Fruit fly (Drosophila melanogaster): ENCODE results near the gene Mcm10.
A peak's percentile ranks its signal among the peaks of the same experiment; 100 is the strongest.

The Mcm10 gene

DNA sequence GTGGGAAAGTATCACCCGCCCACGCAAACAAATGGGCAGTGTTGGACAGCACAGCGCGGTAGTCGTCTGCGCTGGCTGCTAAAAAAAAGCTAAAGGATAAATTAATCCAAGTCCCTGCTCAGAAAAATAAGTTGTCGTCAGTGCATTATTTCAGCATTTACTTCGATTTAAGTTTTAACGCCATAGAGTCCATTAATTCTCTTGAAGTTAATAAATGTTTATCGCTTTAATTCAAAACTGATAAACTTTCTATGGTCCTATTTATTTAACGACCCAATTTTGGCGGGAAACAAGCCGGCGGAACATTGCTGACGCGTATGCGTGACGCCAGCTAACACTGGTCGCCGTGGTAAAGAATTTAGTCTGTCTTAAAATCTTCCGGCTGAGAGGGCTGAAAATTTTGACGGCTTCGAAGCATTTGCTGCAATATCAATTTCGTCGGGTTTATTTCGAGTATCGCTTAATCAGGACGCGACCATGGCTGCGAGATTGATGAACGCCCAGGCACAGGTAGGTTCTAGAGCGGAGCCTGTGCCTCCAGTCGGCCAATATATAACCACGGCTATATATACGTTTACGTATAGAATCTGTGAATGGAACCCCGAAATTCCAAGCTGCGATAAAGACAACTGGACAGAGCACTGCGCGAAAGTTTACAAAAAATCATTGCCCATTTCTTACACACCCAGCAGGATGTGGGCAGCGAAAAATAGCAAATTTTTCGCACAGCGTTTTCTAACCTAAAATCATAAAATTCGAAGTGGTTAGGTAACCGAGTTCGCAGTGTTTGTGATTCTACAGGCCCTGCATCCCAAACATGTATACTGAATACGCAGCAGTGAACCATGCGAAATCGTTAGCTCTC lies 11.2 kb upstream of the Mcm10 start, which contains the start of the genes mAcon1, CG43345 and CG43346 (continued):
- peak; percentile 57 for TF ChIP-seq CG1529 (GFP tag; optimal IDR thresholded peaks at IDR 0.05)
- TF ChIP-seq sug (tag; optimal IDR thresholded peaks at IDR 0.05): peak; percentile 89
- TF ChIP-seq B-H1 (GFP tag; IDR thresholded peaks at IDR 0.05): peak; percentile 41; the same call in 1 of the 3 replicates
- TF ChIP-seq lilli (GFP tag; optimal IDR thresholded peaks at IDR 0.05): peak; percentile 89
- TF ChIP-seq CG8281 (tag; optimal IDR thresholded peaks at IDR 0.05): peak; percentile 39
- peak; percentile 92 for TF ChIP-seq mam (GFP tag; optimal IDR thresholded peaks at IDR 0.05)
- peak; percentile 70 for TF ChIP-seq cato (GFP tag; optimal IDR thresholded peaks at IDR 0.05; ENCODE audit: borderline replicate concordance)
- TF ChIP-seq CG5245 (GFP tag; optimal IDR thresholded peaks at IDR 0.05): peak; percentile 7
- peak; percentile 85 for TF ChIP-seq Tbp (GFP tag; optimal IDR thresholded peaks at IDR 0.05)
- peak; percentile 81 for TF ChIP-seq NK7.1 (GFP tag; optimal IDR thresholded peaks at IDR 0.05)
- TF ChIP-seq CG8924 (tag; optimal IDR thresholded peaks at IDR 0.05): no peak
- no peak for TF ChIP-seq sc (optimal IDR thresholded peaks at IDR 0.05)
- TF ChIP-seq sc (GFP tag; optimal IDR thresholded peaks at IDR 0.05): peak; percentile 68
- no peak for TF ChIP-seq CG3407 (GFP tag; optimal IDR thresholded peaks at IDR 0.05)
- peak; percentile 70 for TF ChIP-seq Ssrp (tag; optimal IDR thresholded peaks at IDR 0.05)
- TF ChIP-seq ewg (GFP tag; optimal IDR thresholded peaks at IDR 0.05): peak; percentile 81
- peak; percentile 80 for TF ChIP-seq CG4404 (GFP tag; IDR thresholded peaks at IDR 0.05)
- 0 out of 2 replicates have a peak, but pooled peaks have one; percentile 39 for TF ChIP-seq CG14667 (GFP tag; IDR thresholded peaks at IDR 0.05)
- peak; percentile 76 for TF ChIP-seq schlank (tag; optimal IDR thresholded peaks at IDR 0.05)
- peak; percentile 93 for TF ChIP-seq Dip3 (GFP tag; optimal IDR thresholded peaks at IDR 0.05)
- TF ChIP-seq scrt (GFP tag; optimal IDR thresholded peaks at IDR 0.05): no peak
- TF ChIP-seq CG7928 (GFP tag; optimal IDR thresholded peaks at IDR 0.05): peak; percentile 57
- peak; percentile 5 for TF ChIP-seq fd102C (GFP tag; optimal IDR thresholded peaks at IDR 0.05)
- TF ChIP-seq trem (tag; optimal IDR thresholded peaks at IDR 0.05): peak; percentile 79
- TF ChIP-seq disco-r (GFP tag; optimal IDR thresholded peaks at IDR 0.05): peak; percentile 67
- no peak for TF ChIP-seq H2.0 (GFP tag; IDR thresholded peaks at IDR 0.05)
- peak; percentile 76; the same call in 2 of the 3 replicates for TF ChIP-seq sr (GFP tag; IDR thresholded peaks at IDR 0.05)
- peak; percentile 31; the same call in 1 of the 2 replicates for TF ChIP-seq inv (GFP tag; IDR thresholded peaks at IDR 0.05; ENCODE audit: partially characterized antibody)
- TF ChIP-seq Dll (GFP tag; IDR thresholded peaks at IDR 0.05; ENCODE audit: partially characterized antibody): no peak
- peak; percentile 78 for TF ChIP-seq CG18619 (GFP tag; optimal IDR thresholded peaks at IDR 0.05)
- peak; percentile 86 for TF ChIP-seq Bdp1 (GFP tag; optimal IDR thresholded peaks at IDR 0.05)
- 0 out of 2 replicates have a peak, but pooled peaks have one; percentile 30 for TF ChIP-seq toy (GFP tag; IDR thresholded peaks at IDR 0.05)
- no peak for TF ChIP-seq CG12071 (GFP tag; optimal IDR thresholded peaks at IDR 0.05)
- TF ChIP-seq Atf6 (GFP tag; IDR thresholded peaks at IDR 0.05): peak; percentile 72
- TF ChIP-seq br (optimal IDR thresholded peaks at IDR 0.05): no peak
- TF ChIP-seq CG12299 (tag; optimal IDR thresholded peaks at IDR 0.05): peak; percentile 64
- TF ChIP-seq BEAF-32 (GFP tag; optimal IDR thresholded peaks at IDR 0.05): peak; percentile 48
- peak; percentile 75 for TF ChIP-seq Camta (GFP tag; optimal IDR thresholded peaks at IDR 0.05)
- TF ChIP-seq CG9876 (GFP tag; optimal IDR thresholded peaks at IDR 0.05): peak; percentile 70
- peak; percentile 62 for TF ChIP-seq Fer3 (tag; optimal IDR thresholded peaks at IDR 0.05)
- peak; percentile 73 for TF ChIP-seq CG18262 (tag; optimal IDR thresholded peaks at IDR 0.05)
- no peak; the same call in none of the 2 replicates for TF ChIP-seq onecut (GFP tag; IDR thresholded peaks at IDR 0.05)
- TF ChIP-seq HmgZ (tag; optimal IDR thresholded peaks at IDR 0.05): peak; percentile 93
- TF ChIP-seq CG3995 (GFP tag; optimal IDR thresholded peaks at IDR 0.05): peak; percentile 46
- TF ChIP-seq phol (tag; optimal IDR thresholded peaks at IDR 0.05): peak; percentile 83
- TF ChIP-seq ssp (GFP tag; IDR thresholded peaks at IDR 0.05): peak; percentile 55
- TF ChIP-seq Hand (GFP tag; optimal IDR thresholded peaks at IDR 0.05): no peak
- peak; percentile 28 for TF ChIP-seq trh (GFP tag; optimal IDR thresholded peaks at IDR 0.05)
- no peak for TF ChIP-seq h (optimal IDR thresholded peaks at IDR 0.05)
- peak; percentile 78 for TF ChIP-seq Ptx1 (GFP tag; IDR thresholded peaks at IDR 0.05)
